Worm (Caenorhabditis elegans) whole organism, midembryonic: ENCODE data around the gene mig-17.

Source experiments
- cog-1 ChIP-seq: sonication (generic microtip); optimal IDR thresholded peaks from 2 replicates; lab custom pipeline; 2016; ENCODE audit warnings: missing genetic modification characterization, missing compliant biosample characterization
- flt-1 ChIP-seq: fragments of 200-800 bp; sonication (Bioruptor generic); IDR thresholded peaks from 2 replicates; pipeline ENCODE4 v1.3.6; 2022; ENCODE audit warnings: missing genetic modification characterization, missing compliant biosample characterization
- klf-2 ChIP-seq: fragments of 200-800 bp; sonication (Bioruptor generic); conservative IDR thresholded peaks from 2 replicates; pipeline ENCODE4 v1.3.6; 2022; ENCODE audit warnings: missing genetic modification reagents, missing genetic modification characterization, missing compliant biosample characterization
- med-1 ChIP-seq: sonication (generic microtip); optimal IDR thresholded peaks from 2 replicates; lab custom pipeline; 2017; ENCODE audit warnings: missing genetic modification characterization, mild to moderate bottlenecking, missing compliant biosample characterization, antibody characterized with exemption, missing genetic modification reagents; ENCODE audit not compliant: insufficient read depth
- ref-1 ChIP-seq: fragments of 200-800 bp; sonication (Bioruptor generic); conservative IDR thresholded peaks from 2 replicates; pipeline ENCODE4 v1.3.6; 2022; ENCODE audit warnings: missing genetic modification reagents, missing genetic modification characterization, missing compliant biosample characterization
- tab-1 ChIP-seq: fragments of 200-800 bp; sonication (Bioruptor generic); IDR thresholded peaks from 2 replicates; pipeline ENCODE4 v1.3.6; 2022; ENCODE audit warnings: missing genetic modification characterization, missing compliant biosample characterization
- ztf-23 ChIP-seq: fragments of 200-800 bp; sonication (Bioruptor generic); IDR thresholded peaks from 2 replicates; pipeline ENCODE4 v1.3.6; 2022; ENCODE audit warnings: missing genetic modification reagents, missing genetic modification characterization, missing compliant biosample characterization
- ztf-29 ChIP-seq: fragments of 200-800 bp; sonication (Bioruptor generic); IDR thresholded peaks from 2 replicates; pipeline ENCODE4 v1.3.6; 2022; ENCODE audit warnings: missing genetic modification reagents, missing genetic modification characterization, missing compliant biosample characterization

- TF ChIP-seq ref-1 (no peak), tab-1 (GFP tag; lab: Robert Waterston, UW) (no peak), flt-1 (GFP tag; lab: Robert Waterston, UW) (no peak), cog-1 (no peak), med-1 (GFP tag; lab: Kevin White, UChicago) (no peak), klf-2 (GFP tag; lab: Robert Waterston, UW) (no peak), ztf-23 (GFP tag; lab: Robert Waterston, UW) (no peak), ztf-29 (GFP tag; lab: Robert Waterston, UW) (no peak)
Observed at ce11 chrV:11436407-11436806, 10.1 kb upstream of the mig-17 start.
